Fruit fly (Drosophila melanogaster) Kc167 (cell line): ENCODE results near the gene Hf.

Source experiments
- Sin3A ChIP-seq: fragments of >200 bp; optimal IDR thresholded peaks from 2 replicates; lab custom pipeline; 2018; ENCODE audit warnings: missing external identifiers
- h ChIP-seq: fragments of >200 bp; optimal IDR thresholded peaks from 3 replicates; lab custom pipeline; 2018; ENCODE audit warnings: missing external identifiers
- insv ChIP-seq: fragments of >200 bp; optimal IDR thresholded peaks from 3 replicates; lab custom pipeline; 2018; ENCODE audit warnings: missing external identifiers
- ttk ChIP-seq: sonication (Bioruptor generic); optimal IDR thresholded peaks from 2 replicates; lab custom pipeline; 2017; ENCODE audit warnings: missing external identifiers

DNA sequence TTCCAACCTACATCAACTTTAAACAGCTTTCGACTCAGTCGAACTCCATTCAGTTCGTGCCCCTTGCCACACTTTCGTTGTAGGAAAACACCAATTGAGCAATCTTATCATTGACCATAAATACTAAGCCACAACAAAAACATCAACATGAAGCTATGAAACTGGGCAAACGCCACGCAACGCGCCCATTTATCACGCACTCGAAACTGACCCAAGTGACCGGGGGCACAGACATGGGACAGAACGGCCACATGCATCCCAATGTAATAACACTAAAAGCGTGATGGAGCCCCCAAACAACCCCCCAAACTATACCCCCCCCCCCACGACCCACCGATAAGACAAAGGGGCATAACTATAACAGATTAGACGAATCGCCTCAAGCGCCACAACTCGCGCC, 35.0 kb downstream of the Hf start:
- TF ChIP-seq ttk (no peak), h (lab: Kevin White, UChicago) (no peak), insv (lab: Kevin White, UChicago) (no peak), Sin3A (lab: Kevin White, UChicago) (no peak)
